Worm (Caenorhabditis elegans): ENCODE measurements around the gene dap-3.

- TF ChIP-seq T07F8.4 (tag; optimal IDR thresholded peaks at IDR 0.05): no peak
- no peak for TF ChIP-seq zim-3 (tag; optimal IDR thresholded peaks at IDR 0.05)
- TF ChIP-seq nfyb-1 (GFP tag; IDR thresholded peaks at IDR 0.05): 0 out of 2 replicates have a peak, but pooled peaks have one; percentile 6
- no peak for TF ChIP-seq madf-10 (tag; optimal IDR thresholded peaks at IDR 0.05)
- no peak for TF ChIP-seq madf-6 (GFP tag; IDR thresholded peaks at IDR 0.05)
- no peak for TF ChIP-seq ztf-26 (tag; optimal IDR thresholded peaks at IDR 0.05)
Measured at ce11 chrII:10557206-10557574, 23.7 kb upstream of the dap-3 start.
